Fruit fly (Drosophila melanogaster): Measurements from ENCODE around the gene Tyler.

dm6 chrX:19601644-19602043, 9.7 kb upstream of the Tyler start, which contains the start of gene CG14220:
- TF ChIP-seq lola (GFP tag; optimal IDR thresholded peaks at IDR 0.05) (no peak), Myc (optimal IDR thresholded peaks at IDR 0.05) (no peak), N (GFP tag; optimal IDR thresholded peaks at IDR 0.05) (no peak)

Data from whole organism, wandering third instar larva.